Comparison of ENCODE assay signal across 1 fruit fly cellular context in the genomic region with DNA sequence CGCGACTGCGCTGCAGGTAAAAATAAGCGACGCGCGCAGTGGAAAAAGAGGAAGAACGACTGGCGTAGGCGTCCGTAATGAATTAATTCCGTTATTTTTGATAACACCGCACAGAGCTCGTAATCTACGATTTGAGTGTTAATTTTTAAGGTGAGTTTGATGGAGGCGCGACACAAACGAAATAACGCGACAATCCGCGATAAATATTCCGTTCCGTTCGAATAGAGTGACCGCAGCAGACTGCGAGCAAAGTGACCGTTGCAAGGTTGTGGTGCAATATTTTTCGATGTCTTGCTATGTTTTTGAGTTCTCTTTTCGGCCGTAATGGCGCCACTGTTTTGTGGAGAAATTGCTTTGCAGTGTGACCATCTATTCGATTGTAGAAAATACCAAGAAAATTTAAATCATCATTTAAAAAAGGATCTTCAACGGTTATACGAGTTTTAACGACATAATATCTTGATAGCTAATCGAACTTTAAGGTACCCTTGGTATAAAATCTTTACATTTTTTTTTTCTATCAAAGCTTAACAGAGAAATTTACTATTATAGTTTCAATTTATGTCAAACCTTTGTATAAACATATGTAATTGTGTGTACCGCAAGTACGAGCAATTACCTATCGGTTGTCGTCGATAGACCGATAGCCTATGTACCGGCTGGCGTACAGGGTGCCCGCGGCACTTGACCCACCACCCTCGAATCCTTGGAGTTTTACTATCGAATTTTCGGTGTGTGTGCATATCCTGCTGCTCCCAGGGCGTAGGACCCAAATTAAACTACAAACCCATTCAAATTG.
A peak's percentile ranks its signal among the peaks of the same experiment; 100 is the strongest.
TF ChIP-seq lines count a peak whose summit lies in the region.

A gene (minus strand): TSS at position 248 of the 799 bp plus-strand sequence.
A gene (minus strand): TSS at position 248 of the 799 bp plus-strand sequence.
A gene (plus strand): TSS at position 697 of the 799 bp plus-strand sequence.

TF ChIP-seq in whole organism, embryonic, 481 proteins besides CTCF, POLR2A, EP300 and RAD21 (continued from another document and continues in another):
- peak; percentile 15 for TF ChIP-seq Blimp-1 (GFP tag; optimal IDR thresholded peaks at IDR 0.05; lab: Kevin White, UChicago)
- TF ChIP-seq gro (GFP tag; optimal IDR thresholded peaks at IDR 0.05; lab: Kevin White, UChicago), result peak; percentile 56
- TF ChIP-seq wek (GFP tag; optimal IDR thresholded peaks at IDR 0.05; lab: Kevin White, UChicago), result peak; percentile 60
- TF ChIP-seq gfzf (GFP tag; optimal IDR thresholded peaks at IDR 0.05; lab: Kevin White, UChicago), result peak; percentile 95
- TF ChIP-seq CG12071 (GFP tag; optimal IDR thresholded peaks at IDR 0.05; lab: Kevin White, UChicago), result peak; percentile 3
- TF ChIP-seq CG3838 (GFP tag; optimal IDR thresholded peaks at IDR 0.05; lab: Kevin White, UChicago), result no peak
- TF ChIP-seq Bteb2 (GFP tag; optimal IDR thresholded peaks at IDR 0.05; lab: Kevin White, UChicago), result no peak
- no peak for TF ChIP-seq chn (GFP tag; optimal IDR thresholded peaks at IDR 0.05; lab: Kevin White, UChicago)
- TF ChIP-seq so (GFP tag; IDR thresholded peaks at IDR 0.05; lab: Robert Waterston, UW), result peak; percentile 60; the same call in 2 of the 3 replicates
- no peak for TF ChIP-seq CG8281 (tag; optimal IDR thresholded peaks at IDR 0.05; lab: Kevin White, UChicago)
- no peak for TF ChIP-seq CG18476 (GFP tag; optimal IDR thresholded peaks at IDR 0.05; lab: Kevin White, UChicago)
- TF ChIP-seq bbx (GFP tag; IDR thresholded peaks at IDR 0.05; lab: Robert Waterston, UW; ENCODE audit: partially characterized antibody), result peak; percentile 56
- TF ChIP-seq CG18262 (tag; optimal IDR thresholded peaks at IDR 0.05; lab: Kevin White, UChicago), result peak; percentile 24
- TF ChIP-seq CG7271 (tag; optimal IDR thresholded peaks at IDR 0.05; lab: Kevin White, UChicago), result no peak
- no peak for TF ChIP-seq al (GFP tag; IDR thresholded peaks at IDR 0.05; lab: Robert Waterston, UW)
- TF ChIP-seq CG10321 (GFP tag; IDR thresholded peaks at IDR 0.05; lab: Robert Waterston, UW), result peak; percentile 51
- TF ChIP-seq rib (GFP tag; IDR thresholded peaks at IDR 0.05; lab: Robert Waterston, UW), result peak; percentile 43; the same call in 1 of the 2 replicates
- no peak for TF ChIP-seq wdn (GFP tag; IDR thresholded peaks at IDR 0.05; lab: Robert Waterston, UW)
- no peak for TF ChIP-seq ab (GFP tag; optimal IDR thresholded peaks at IDR 0.05; lab: Kevin White, UChicago)
- TF ChIP-seq CG10267 (tag; optimal IDR thresholded peaks at IDR 0.05; lab: Kevin White, UChicago), result peak; percentile 47
- TF ChIP-seq CG31224 (GFP tag; IDR thresholded peaks at IDR 0.05; lab: Robert Waterston, UW), result no peak
- no peak for TF ChIP-seq tup (GFP tag; optimal IDR thresholded peaks at IDR 0.05; lab: Kevin White, UChicago)
- TF ChIP-seq Lhr (GFP tag; optimal IDR thresholded peaks at IDR 0.05; lab: Kevin White, UChicago), result peak; percentile 95
- TF ChIP-seq CG9876 (GFP tag; optimal IDR thresholded peaks at IDR 0.05; lab: Kevin White, UChicago), result no peak
- peak; percentile 42; the same call in 2 of the 3 replicates for TF ChIP-seq CG17361 (GFP tag; IDR thresholded peaks at IDR 0.05; lab: Robert Waterston, UW)
- TF ChIP-seq knrl (GFP tag; IDR thresholded peaks at IDR 0.05; lab: Robert Waterston, UW; ENCODE audit: partially characterized antibody), result peak; percentile 47; the same call in 2 of the 3 replicates
- TF ChIP-seq repo (GFP tag; optimal IDR thresholded peaks at IDR 0.05; lab: Kevin White, UChicago), result peak; percentile 15
- TF ChIP-seq Sry-δ (GFP tag; optimal IDR thresholded peaks at IDR 0.05; lab: Kevin White, UChicago), result peak; percentile 49
- no peak for TF ChIP-seq CG8388 (GFP tag; optimal IDR thresholded peaks at IDR 0.05; lab: Kevin White, UChicago)
- peak; percentile 43 for TF ChIP-seq CG13894 (tag; optimal IDR thresholded peaks at IDR 0.05; lab: Kevin White, UChicago)
- peak; percentile 4 for TF ChIP-seq CG10462 (GFP tag; optimal IDR thresholded peaks at IDR 0.05; lab: Kevin White, UChicago)
- peak; percentile 78 for TF ChIP-seq Hmr (GFP tag; optimal IDR thresholded peaks at IDR 0.05; lab: Kevin White, UChicago)
- no peak for TF ChIP-seq CG2202 (tag; optimal IDR thresholded peaks at IDR 0.05; lab: Kevin White, UChicago)
- TF ChIP-seq vvl (GFP tag; IDR thresholded peaks at IDR 0.05; lab: Robert Waterston, UW), result peak; percentile 58
- TF ChIP-seq klu (GFP tag; IDR thresholded peaks at IDR 0.05; lab: Robert Waterston, UW), result no peak
- no peak for TF ChIP-seq lbe (GFP tag; optimal IDR thresholded peaks at IDR 0.05; lab: Kevin White, UChicago)
- peak; percentile 88 for TF ChIP-seq CG3995 (GFP tag; optimal IDR thresholded peaks at IDR 0.05; lab: Kevin White, UChicago)
- no peak for TF ChIP-seq disco-r (GFP tag; optimal IDR thresholded peaks at IDR 0.05; lab: Kevin White, UChicago)
- TF ChIP-seq CG4854 (GFP tag; optimal IDR thresholded peaks at IDR 0.05; lab: Kevin White, UChicago), result no peak
- no peak for TF ChIP-seq CG32767 (GFP tag; IDR thresholded peaks at IDR 0.05; lab: Robert Waterston, UW)
- no peak for TF ChIP-seq CG12104 (GFP tag; optimal IDR thresholded peaks at IDR 0.05; lab: Kevin White, UChicago)
- TF ChIP-seq CG10979 (tag; optimal IDR thresholded peaks at IDR 0.05; lab: Kevin White, UChicago), result no peak
- no peak for TF ChIP-seq Bdp1 (GFP tag; optimal IDR thresholded peaks at IDR 0.05; lab: Kevin White, UChicago)
- peak; percentile 41 for TF ChIP-seq org-1 (GFP tag; optimal IDR thresholded peaks at IDR 0.05; lab: Kevin White, UChicago)
- no peak for TF ChIP-seq CG16863 (GFP tag; optimal IDR thresholded peaks at IDR 0.05; lab: Kevin White, UChicago)
- TF ChIP-seq cg (GFP tag; optimal IDR thresholded peaks at IDR 0.05; lab: Kevin White, UChicago), result no peak
- TF ChIP-seq CG13775 (GFP tag; optimal IDR thresholded peaks at IDR 0.05; lab: Kevin White, UChicago), result no peak
- TF ChIP-seq CG5953 (GFP tag; IDR thresholded peaks at IDR 0.05; lab: Robert Waterston, UW), result peak; percentile 22; the same call in 1 of the 2 replicates
- TF ChIP-seq Max (GFP tag; optimal IDR thresholded peaks at IDR 0.05; lab: Kevin White, UChicago), result no peak
- TF ChIP-seq CG10543 (GFP tag; optimal IDR thresholded peaks at IDR 0.05; lab: Kevin White, UChicago), result peak; percentile 60
- no peak for TF ChIP-seq CG7786 (GFP tag; optimal IDR thresholded peaks at IDR 0.05; lab: Kevin White, UChicago)
- TF ChIP-seq grau (tag; optimal IDR thresholded peaks at IDR 0.05; lab: Kevin White, UChicago), result peak; percentile 29
- TF ChIP-seq CG1832 (GFP tag; optimal IDR thresholded peaks at IDR 0.05; lab: Kevin White, UChicago), result no peak
- TF ChIP-seq CG2129 (GFP tag; IDR thresholded peaks at IDR 0.05; lab: Robert Waterston, UW; ENCODE audit: partially characterized antibody), result no peak
- no peak for TF ChIP-seq CG3726 (GFP tag; IDR thresholded peaks at IDR 0.05; lab: Robert Waterston, UW)
- TF ChIP-seq CG4424 (GFP tag; optimal IDR thresholded peaks at IDR 0.05; lab: Kevin White, UChicago), result peak; percentile 16
- peak; percentile 2 for TF ChIP-seq Fer3 (tag; optimal IDR thresholded peaks at IDR 0.05; lab: Kevin White, UChicago)
- TF ChIP-seq Doc2 (GFP tag; IDR thresholded peaks at IDR 0.05; lab: Robert Waterston, UW), result no peak
- TF ChIP-seq Xrp1 (GFP tag; IDR thresholded peaks at IDR 0.05; lab: Robert Waterston, UW), result no peak
- peak; percentile 62 for TF ChIP-seq pfk (GFP tag; optimal IDR thresholded peaks at IDR 0.05; lab: Kevin White, UChicago)
- no peak for TF ChIP-seq Dad (GFP tag; optimal IDR thresholded peaks at IDR 0.05; lab: Kevin White, UChicago)
- TF ChIP-seq CG12236 (GFP tag; optimal IDR thresholded peaks at IDR 0.05; lab: Kevin White, UChicago), result no peak
- TF ChIP-seq Lim3 (GFP tag; IDR thresholded peaks at IDR 0.05; lab: Robert Waterston, UW), result no peak
- TF ChIP-seq lab (GFP tag; optimal IDR thresholded peaks at IDR 0.05; lab: Kevin White, UChicago), result peak; percentile 56
- no peak for TF ChIP-seq luna (GFP tag; optimal IDR thresholded peaks at IDR 0.05; lab: Kevin White, UChicago)
- TF ChIP-seq MTF-1 (GFP tag; optimal IDR thresholded peaks at IDR 0.05; lab: Kevin White, UChicago; ENCODE audit: borderline replicate concordance), result peak; percentile 85
- TF ChIP-seq ERR (GFP tag; optimal IDR thresholded peaks at IDR 0.05; lab: Kevin White, UChicago), result no peak
- no peak for TF ChIP-seq sna (GFP tag; IDR thresholded peaks at IDR 0.05; lab: Robert Waterston, UW; ENCODE audit: partially characterized antibody)
- TF ChIP-seq aop (GFP tag; IDR thresholded peaks at IDR 0.05; lab: Robert Waterston, UW), result no peak
- TF ChIP-seq row (GFP tag; IDR thresholded peaks at IDR 0.05; lab: Robert Waterston, UW), result peak; percentile 22; the same call in 1 of the 3 replicates
- no peak for TF ChIP-seq Dip2 (GFP tag; IDR thresholded peaks at IDR 0.05; lab: Robert Waterston, UW)
- peak; percentile 17; the same call in 1 of the 2 replicates for TF ChIP-seq CG10366 (GFP tag; IDR thresholded peaks at IDR 0.05; lab: Robert Waterston, UW)
- TF ChIP-seq CG4360 (GFP tag; IDR thresholded peaks at IDR 0.05; lab: Robert Waterston, UW), result no peak
- TF ChIP-seq mld (GFP tag; IDR thresholded peaks at IDR 0.05; lab: Robert Waterston, UW; ENCODE audit: partially characterized antibody), result peak; percentile 22; the same call in 1 of the 3 replicates
- peak; percentile 13 for TF ChIP-seq Asciz (GFP tag; optimal IDR thresholded peaks at IDR 0.05; lab: Kevin White, UChicago)
- TF ChIP-seq Dll (GFP tag; IDR thresholded peaks at IDR 0.05; lab: Robert Waterston, UW; ENCODE audit: partially characterized antibody), result peak; percentile 71
- peak; percentile 21 for TF ChIP-seq CoRest (tag; optimal IDR thresholded peaks at IDR 0.05; lab: Kevin White, UChicago)
- TF ChIP-seq Opbp (GFP tag; IDR thresholded peaks at IDR 0.05; lab: Robert Waterston, UW; ENCODE audit: partially characterized antibody), result 0 out of 3 replicates have a peak, but pooled peaks have one; percentile 5
- TF ChIP-seq crp (GFP tag; optimal IDR thresholded peaks at IDR 0.05; lab: Kevin White, UChicago), result peak in 1 of 2 experiments; percentile 68
- no peak for TF ChIP-seq CG5180 (GFP tag; optimal IDR thresholded peaks at IDR 0.05; lab: Kevin White, UChicago)
- TF ChIP-seq odd (GFP tag; optimal IDR thresholded peaks at IDR 0.05; lab: Kevin White, UChicago), result peak; percentile 28
- TF ChIP-seq Hr39 (optimal IDR thresholded peaks at IDR 0.05; lab: Kevin White, UChicago), result no peak
- TF ChIP-seq Ada2b (GFP tag; IDR thresholded peaks at IDR 0.05; lab: Robert Waterston, UW), result peak; percentile 7; the same call in 1 of the 2 replicates
- TF ChIP-seq dmrt11E (tag; optimal IDR thresholded peaks at IDR 0.05; lab: Kevin White, UChicago), result no peak
- no peak for TF ChIP-seq ranshi (GFP tag; IDR thresholded peaks at IDR 0.05; lab: Robert Waterston, UW)
- TF ChIP-seq C15 (GFP tag; IDR thresholded peaks at IDR 0.05; lab: Robert Waterston, UW), result no peak
- TF ChIP-seq gcm2 (GFP tag; optimal IDR thresholded peaks at IDR 0.05; lab: Kevin White, UChicago), result no peak
- no peak for TF ChIP-seq CG12769 (tag; optimal IDR thresholded peaks at IDR 0.05; lab: Kevin White, UChicago)
- TF ChIP-seq Usf (GFP tag; optimal IDR thresholded peaks at IDR 0.05; lab: Kevin White, UChicago), result no peak
- no peak for TF ChIP-seq sim (GFP tag; IDR thresholded peaks at IDR 0.05; lab: Robert Waterston, UW)
- no peak for TF ChIP-seq tap (tag; optimal IDR thresholded peaks at IDR 0.05; lab: Kevin White, UChicago)
- TF ChIP-seq Aef1 (GFP tag; IDR thresholded peaks at IDR 0.05; lab: Robert Waterston, UW), result no peak; the same call in 2 of the 3 replicates
- no peak for TF ChIP-seq CG14441 (GFP tag; IDR thresholded peaks at IDR 0.05; lab: Robert Waterston, UW)
- no peak for TF ChIP-seq zfh2 (GFP tag; optimal IDR thresholded peaks at IDR 0.05; lab: Kevin White, UChicago)
- TF ChIP-seq CG4404 (GFP tag; IDR thresholded peaks at IDR 0.05; lab: Robert Waterston, UW), result no peak
- TF ChIP-seq CG11696 (GFP tag; IDR thresholded peaks at IDR 0.05; lab: Robert Waterston, UW), result no peak
- no peak for TF ChIP-seq CG6272 (GFP tag; IDR thresholded peaks at IDR 0.05; lab: Robert Waterston, UW)
- TF ChIP-seq Fer1 (GFP tag; optimal IDR thresholded peaks at IDR 0.05; lab: Kevin White, UChicago), result peak; percentile 59
- TF ChIP-seq CG13123 (GFP tag; optimal IDR thresholded peaks at IDR 0.05; lab: Kevin White, UChicago), result peak; percentile 2
- peak; percentile 89 for TF ChIP-seq Med (GFP tag; lab: Kevin White, UChicago)
- no peak for TF ChIP-seq CG11398 (GFP tag; optimal IDR thresholded peaks at IDR 0.05; lab: Kevin White, UChicago)
- TF ChIP-seq CG17612 (GFP tag; IDR thresholded peaks at IDR 0.05; lab: Robert Waterston, UW), result no peak
- TF ChIP-seq fd3F (GFP tag; optimal IDR thresholded peaks at IDR 0.05; lab: Kevin White, UChicago), result no peak
- TF ChIP-seq Doc3 (GFP tag; IDR thresholded peaks at IDR 0.05; lab: Robert Waterston, UW; ENCODE audit: partially characterized antibody), result peak; percentile 43; the same call in 1 of the 3 replicates
- no peak for TF ChIP-seq eve (GFP tag; optimal IDR thresholded peaks at IDR 0.05; lab: Kevin White, UChicago)
- TF ChIP-seq Eip74EF (GFP tag; optimal IDR thresholded peaks at IDR 0.05; lab: Kevin White, UChicago), result peak in 1 of 2 experiments; percentile 49
- no peak for TF ChIP-seq D19B (GFP tag; optimal IDR thresholded peaks at IDR 0.05; lab: Kevin White, UChicago)
- no peak for TF ChIP-seq fd64A (GFP tag; optimal IDR thresholded peaks at IDR 0.05; lab: Kevin White, UChicago)
- TF ChIP-seq CG11504 (tag; optimal IDR thresholded peaks at IDR 0.05; lab: Kevin White, UChicago), result peak; percentile 47
- peak; percentile 51 for TF ChIP-seq exex (tag; optimal IDR thresholded peaks at IDR 0.05; lab: Kevin White, UChicago)
- TF ChIP-seq pum (GFP tag; optimal IDR thresholded peaks at IDR 0.05; lab: Kevin White, UChicago), result no peak
- peak; percentile 62 for TF ChIP-seq cad (GFP tag; optimal IDR thresholded peaks at IDR 0.05; lab: Kevin White, UChicago)
- 0 out of 3 replicates have a peak, but pooled peaks have one; percentile 36 for TF ChIP-seq gce (GFP tag; IDR thresholded peaks at IDR 0.05; lab: Robert Waterston, UW)
- no peak for TF ChIP-seq crc (GFP tag; optimal IDR thresholded peaks at IDR 0.05; lab: Kevin White, UChicago)
- peak; percentile 63 for TF ChIP-seq CG32532 (GFP tag; IDR thresholded peaks at IDR 0.05; lab: Robert Waterston, UW)
- no peak for TF ChIP-seq pnt (GFP tag; optimal IDR thresholded peaks at IDR 0.05; lab: Kevin White, UChicago)
- no peak for TF ChIP-seq CG4282 (GFP tag; optimal IDR thresholded peaks at IDR 0.05; lab: Kevin White, UChicago)
- no peak for TF ChIP-seq h (optimal IDR thresholded peaks at IDR 0.05; lab: Kevin White, UChicago)
- peak; percentile 5 for TF ChIP-seq nerfin-1 (tag; optimal IDR thresholded peaks at IDR 0.05; lab: Kevin White, UChicago)
- peak; percentile 36; the same call in 1 of the 3 replicates for TF ChIP-seq otp (GFP tag; IDR thresholded peaks at IDR 0.05; lab: Robert Waterston, UW)
- TF ChIP-seq Abd-B (GFP tag; optimal IDR thresholded peaks at IDR 0.05; lab: Kevin White, UChicago), result no peak
